Fruit fly (Drosophila melanogaster): ENCODE data around the gene bor.

Gene bor

DNA sequence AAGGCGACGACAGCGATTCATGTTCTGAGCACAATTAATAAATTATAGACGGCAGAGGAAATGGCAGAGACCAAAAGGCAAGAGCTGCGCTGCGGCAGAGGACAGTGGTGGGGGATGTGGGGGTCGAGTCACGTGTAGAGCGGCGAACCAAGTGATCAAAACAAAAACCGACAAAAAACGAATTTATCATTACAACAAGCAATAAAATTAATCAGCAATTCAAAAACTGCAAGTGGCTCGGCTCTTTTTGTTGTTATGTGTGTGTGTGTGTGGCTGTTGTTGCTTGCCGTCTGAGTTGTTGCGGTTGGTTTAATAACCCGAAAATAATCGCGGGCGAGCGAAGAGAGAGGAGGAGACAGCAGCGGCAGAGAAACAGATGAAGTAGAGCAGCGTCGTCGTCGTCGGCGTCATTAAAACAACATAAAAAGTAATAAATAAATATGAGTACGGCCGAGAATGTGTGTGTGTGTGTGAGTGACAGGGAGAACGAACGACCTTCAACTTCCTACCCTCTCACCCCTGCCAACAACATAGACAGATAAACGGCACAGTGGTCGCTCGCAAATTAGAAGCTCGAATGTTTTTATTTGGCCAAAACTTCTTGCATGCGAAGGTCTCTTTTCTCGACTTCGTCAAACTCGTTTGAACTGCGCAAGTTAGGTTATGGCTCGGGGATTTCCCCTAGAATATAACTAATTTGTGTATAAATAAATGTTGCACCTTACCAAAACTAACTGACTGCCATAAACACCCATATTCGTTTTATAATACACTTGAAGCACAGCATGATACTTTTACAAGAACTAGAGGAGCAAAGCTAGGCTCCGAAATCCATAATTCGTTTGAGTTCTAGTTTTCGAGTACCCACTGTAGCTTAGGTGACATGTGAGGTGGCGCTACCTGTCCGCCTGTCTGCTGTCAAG lies 32.3 kb downstream of the bor start:
- TF ChIP-seq Ets98B (GFP tag; IDR thresholded peaks at IDR 0.05) (no peak), rn (GFP tag; IDR thresholded peaks at IDR 0.05) (no peak), CG13204 (GFP tag; optimal IDR thresholded peaks at IDR 0.05) (peak; percentile 35), CG15710 (tag; optimal IDR thresholded peaks at IDR 0.05) (peak; percentile 72), Pif1A (GFP tag; optimal IDR thresholded peaks at IDR 0.05) (peak; percentile 80), D1 (tag; optimal IDR thresholded peaks at IDR 0.05) (no peak), fd96Ca (GFP tag; IDR thresholded peaks at IDR 0.05) (no peak), CG34367 (tag; optimal IDR thresholded peaks at IDR 0.05) (peak; percentile 41), CG32121 (GFP tag; IDR thresholded peaks at IDR 0.05) (no peak), CG10348 (GFP tag; IDR thresholded peaks at IDR 0.05) (no peak), gl (tag; optimal IDR thresholded peaks at IDR 0.05) (no peak), EcR (GFP tag; optimal IDR thresholded peaks at IDR 0.05) (peak; percentile 91), CG8159 (tag; optimal IDR thresholded peaks at IDR 0.05) (peak; percentile 79), CG9948 (tag; optimal IDR thresholded peaks at IDR 0.05) (peak; percentile 70), CG4496 (GFP tag; IDR thresholded peaks at IDR 0.05) (no peak), CG12605 (GFP tag; IDR thresholded peaks at IDR 0.05) (no peak), Pif1B (GFP tag; optimal IDR thresholded peaks at IDR 0.05) (peak; percentile 56), Snoo (tag; optimal IDR thresholded peaks at IDR 0.05) (peak; percentile 48), CG8301 (tag; optimal IDR thresholded peaks at IDR 0.05) (peak; percentile 75), CG14655 (GFP tag; optimal IDR thresholded peaks at IDR 0.05) (peak; percentile 82), CG17806 (tag; optimal IDR thresholded peaks at IDR 0.05) (peak; percentile 62)

dm6 chr3R:16230080-16230670 lies 33.7 kb downstream of the bor start:
- no peak for TF ChIP-seq CG9948 (tag; optimal IDR thresholded peaks at IDR 0.05)
- TF ChIP-seq CG10348 (GFP tag; IDR thresholded peaks at IDR 0.05), result no peak
- TF ChIP-seq Pif1B (GFP tag; optimal IDR thresholded peaks at IDR 0.05), result no peak
- TF ChIP-seq fd96Ca (GFP tag; IDR thresholded peaks at IDR 0.05), result no peak
- TF ChIP-seq CG14655 (GFP tag; optimal IDR thresholded peaks at IDR 0.05), result no peak

dm6 chr3R:16228719-16229704 lies 34.9 kb downstream of the bor start:
- TF ChIP-seq CG13204 (GFP tag; optimal IDR thresholded peaks at IDR 0.05), result peak; percentile 83
- TF ChIP-seq Pif1B (GFP tag; optimal IDR thresholded peaks at IDR 0.05), result peak; percentile 23
- peak; percentile 33 for TF ChIP-seq CG15710 (tag; optimal IDR thresholded peaks at IDR 0.05)
- peak; percentile 11 for TF ChIP-seq CG34367 (tag; optimal IDR thresholded peaks at IDR 0.05)
- TF ChIP-seq CG8159 (tag; optimal IDR thresholded peaks at IDR 0.05), result peak; percentile 52
- TF ChIP-seq CG17806 (tag; optimal IDR thresholded peaks at IDR 0.05), result no peak
- no peak for TF ChIP-seq Ets98B (GFP tag; IDR thresholded peaks at IDR 0.05)
- TF ChIP-seq Pif1A (GFP tag; optimal IDR thresholded peaks at IDR 0.05), result peak; percentile 48
- peak; percentile 28 for TF ChIP-seq gl (tag; optimal IDR thresholded peaks at IDR 0.05)
- peak; percentile 90 for TF ChIP-seq EcR (GFP tag; optimal IDR thresholded peaks at IDR 0.05)
- no peak for TF ChIP-seq D1 (tag; optimal IDR thresholded peaks at IDR 0.05)
- TF ChIP-seq CG14655 (GFP tag; optimal IDR thresholded peaks at IDR 0.05), result no peak
- peak; percentile 50 for TF ChIP-seq Snoo (tag; optimal IDR thresholded peaks at IDR 0.05)

DNA sequence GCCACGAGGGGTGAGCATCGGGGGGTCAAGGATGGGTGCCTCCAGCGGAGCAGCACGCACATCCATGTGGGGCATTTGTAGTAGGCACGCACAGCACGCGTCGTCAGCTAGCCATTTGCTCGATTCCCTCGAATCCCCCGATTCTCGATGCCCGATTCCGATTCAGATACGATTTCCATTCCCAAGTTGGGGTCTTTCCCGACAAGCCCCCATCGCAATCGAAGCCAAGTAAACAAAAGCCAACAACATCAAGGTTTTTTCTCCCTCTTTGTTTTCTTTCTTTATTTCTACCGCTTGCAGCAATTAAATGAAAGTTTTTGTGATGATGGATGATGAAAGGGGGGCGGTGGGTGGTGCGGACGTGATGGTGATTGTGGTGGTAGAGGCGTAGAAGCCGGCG lies 36.8 kb downstream of the bor start:
- TF ChIP-seq CG15710 (tag; optimal IDR thresholded peaks at IDR 0.05) (no peak), EcR (GFP tag; optimal IDR thresholded peaks at IDR 0.05) (peak; percentile 83), CG32121 (GFP tag; IDR thresholded peaks at IDR 0.05) (no peak), rn (GFP tag; IDR thresholded peaks at IDR 0.05) (no peak), CG12605 (GFP tag; IDR thresholded peaks at IDR 0.05) (no peak), CG13204 (GFP tag; optimal IDR thresholded peaks at IDR 0.05) (peak; percentile 54), Pif1B (GFP tag; optimal IDR thresholded peaks at IDR 0.05) (no peak), CG10348 (GFP tag; IDR thresholded peaks at IDR 0.05) (no peak), Ets98B (GFP tag; IDR thresholded peaks at IDR 0.05) (no peak), CG14655 (GFP tag; optimal IDR thresholded peaks at IDR 0.05) (no peak)

- no peak for TF ChIP-seq CG15710 (tag; optimal IDR thresholded peaks at IDR 0.05)
- TF ChIP-seq CG17806 (tag; optimal IDR thresholded peaks at IDR 0.05), result no peak
- TF ChIP-seq D1 (tag; optimal IDR thresholded peaks at IDR 0.05), result no peak
- no peak for TF ChIP-seq CG4496 (GFP tag; IDR thresholded peaks at IDR 0.05)
- no peak for TF ChIP-seq rn (GFP tag; IDR thresholded peaks at IDR 0.05)
- TF ChIP-seq CG13204 (GFP tag; optimal IDR thresholded peaks at IDR 0.05), result no peak
- TF ChIP-seq CG32121 (GFP tag; IDR thresholded peaks at IDR 0.05), result no peak
- no peak for TF ChIP-seq CG10348 (GFP tag; IDR thresholded peaks at IDR 0.05)
- TF ChIP-seq Snoo (tag; optimal IDR thresholded peaks at IDR 0.05), result no peak
- no peak for TF ChIP-seq CG12605 (GFP tag; IDR thresholded peaks at IDR 0.05)
- no peak for TF ChIP-seq fd96Ca (GFP tag; IDR thresholded peaks at IDR 0.05)
- no peak for TF ChIP-seq Pif1B (GFP tag; optimal IDR thresholded peaks at IDR 0.05)
- no peak for TF ChIP-seq Pif1A (GFP tag; optimal IDR thresholded peaks at IDR 0.05)
Measured at dm6 chr3R:16225760-16226159, 38.2 kb downstream of the bor start.

Measured in whole organism, pupa.